Fruit fly (Drosophila melanogaster): ENCODE data around the gene VhaM9.7-a.

VhaM9.7-a gene

DNA sequence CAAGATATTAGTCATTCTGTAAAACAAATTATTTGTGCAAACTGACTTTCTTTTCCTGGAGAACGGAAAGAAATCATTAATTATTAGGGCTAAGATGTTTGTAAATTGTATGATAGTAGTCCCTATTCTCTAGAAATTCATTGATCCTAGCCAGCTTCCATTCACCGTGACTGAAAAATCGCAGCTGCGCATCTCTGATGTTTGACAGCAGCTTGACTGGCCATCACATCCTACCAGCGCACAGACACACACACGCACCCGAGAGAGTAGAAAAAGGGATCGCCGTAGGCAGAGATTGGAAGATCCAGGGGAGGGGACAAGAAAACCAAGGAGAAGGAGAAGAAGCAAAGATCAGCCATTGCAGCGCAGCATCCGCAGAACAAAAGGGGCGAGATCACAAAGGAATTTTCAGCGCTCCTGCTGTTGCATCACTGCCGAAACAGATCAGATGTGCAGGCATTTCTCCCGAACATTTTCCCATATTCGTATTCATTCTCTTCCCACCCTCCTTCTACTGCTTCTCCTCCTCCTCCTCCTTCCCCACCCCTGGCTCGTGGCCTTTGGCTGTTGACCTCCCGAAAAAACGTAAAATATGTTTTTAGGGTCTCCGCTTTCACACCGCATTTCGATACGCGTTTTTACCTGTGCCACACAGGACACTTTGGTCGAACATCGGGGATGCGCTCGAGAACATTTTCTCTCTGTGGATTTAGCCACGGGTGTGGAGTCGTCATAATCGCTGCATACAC lies 9.5 kb upstream of the VhaM9.7-a start:
- TF ChIP-seq CG6792 (GFP tag; optimal IDR thresholded peaks at IDR 0.05) (peak; percentile 50), Sox102F (GFP tag; optimal IDR thresholded peaks at IDR 0.05) (no peak), Eip93F (GFP tag; optimal IDR thresholded peaks at IDR 0.05) (no peak), dac (GFP tag; optimal IDR thresholded peaks at IDR 0.05) (no peak), CG6163 (GFP tag; IDR thresholded peaks at IDR 0.05) (peak; percentile 33; the same call in 1 of the 3 replicates), CG3919 (GFP tag; optimal IDR thresholded peaks at IDR 0.05) (peak; percentile 25), svp (GFP tag) (peak; percentile 95), CG10631 (GFP tag; optimal IDR thresholded peaks at IDR 0.05) (peak; percentile 30), Hr39 (GFP tag; optimal IDR thresholded peaks at IDR 0.05) (peak; percentile 23), spab (GFP tag; optimal IDR thresholded peaks at IDR 0.05) (peak; percentile 16), Ets21C (GFP tag; optimal IDR thresholded peaks at IDR 0.05) (peak; percentile 9), CG8319 (GFP tag; optimal IDR thresholded peaks at IDR 0.05) (peak; percentile 21), acj6 (GFP tag; optimal IDR thresholded peaks at IDR 0.05) (peak; percentile 9), vri (GFP tag; optimal IDR thresholded peaks at IDR 0.05) (peak; percentile 69), CG3032 (tag; optimal IDR thresholded peaks at IDR 0.05) (no peak), fd59A (GFP tag; optimal IDR thresholded peaks at IDR 0.05) (peak; percentile 25), net (GFP tag; optimal IDR thresholded peaks at IDR 0.05) (peak; percentile 30), ss (GFP tag; optimal IDR thresholded peaks at IDR 0.05) (peak in 1 of 2 experiments; percentile 6), Ets96B (tag; optimal IDR thresholded peaks at IDR 0.05) (peak; percentile 0), Eip78C (GFP tag) (peak; percentile 72), dsx (GFP tag; optimal IDR thresholded peaks at IDR 0.05; ENCODE audit: poor library complexity, severe bottlenecking) (no peak), CG32006 (GFP tag; optimal IDR thresholded peaks at IDR 0.05) (peak; percentile 33), Sox14 (GFP tag; optimal IDR thresholded peaks at IDR 0.05) (peak; percentile 53)

DNA sequence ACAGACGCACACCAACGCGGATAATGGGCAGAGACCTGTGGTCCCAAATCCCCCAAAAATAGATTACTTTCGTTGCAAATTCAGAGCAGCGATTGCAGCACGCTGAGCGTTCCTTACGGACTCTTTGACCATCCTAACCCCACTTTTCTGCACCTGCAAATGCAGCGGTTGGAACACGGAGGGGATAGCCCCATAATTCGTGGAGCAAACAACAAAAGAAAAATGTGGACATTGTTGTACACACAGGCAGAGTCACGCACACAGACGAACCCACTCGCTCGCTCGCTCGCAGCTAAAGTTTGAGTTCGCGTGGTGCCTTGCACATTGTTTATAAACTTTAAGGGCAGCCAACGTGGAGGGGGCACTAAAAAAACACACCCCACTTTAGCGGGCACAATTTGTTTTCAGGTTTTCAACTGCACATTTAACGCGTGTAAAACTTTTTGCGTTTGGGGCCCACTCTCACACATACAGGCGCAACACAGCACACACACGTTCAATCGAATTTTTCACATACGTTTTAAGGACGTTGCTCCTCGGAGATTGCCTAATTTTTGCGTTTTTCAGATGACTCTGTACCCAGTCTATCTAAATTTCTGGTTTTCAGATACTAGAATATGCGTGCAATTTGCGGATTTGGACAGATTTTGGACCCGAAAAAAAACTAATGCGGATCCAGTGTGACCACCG lies 8.7 kb upstream of the VhaM9.7-a start:
- no peak for TF ChIP-seq Hr38 (GFP tag; optimal IDR thresholded peaks at IDR 0.05)
- TF ChIP-seq vri (GFP tag; optimal IDR thresholded peaks at IDR 0.05) = no peak
- TF ChIP-seq Eip78C (GFP tag) = peak; percentile 44
- TF ChIP-seq dsx (GFP tag; optimal IDR thresholded peaks at IDR 0.05; ENCODE audit: poor library complexity, severe bottlenecking) = peak; percentile 66
- peak; percentile 73 for TF ChIP-seq fkh (GFP tag; optimal IDR thresholded peaks at IDR 0.05)
- TF ChIP-seq Sox14 (GFP tag; optimal IDR thresholded peaks at IDR 0.05) = peak; percentile 38
- peak; percentile 92 for TF ChIP-seq svp (GFP tag)

DNA sequence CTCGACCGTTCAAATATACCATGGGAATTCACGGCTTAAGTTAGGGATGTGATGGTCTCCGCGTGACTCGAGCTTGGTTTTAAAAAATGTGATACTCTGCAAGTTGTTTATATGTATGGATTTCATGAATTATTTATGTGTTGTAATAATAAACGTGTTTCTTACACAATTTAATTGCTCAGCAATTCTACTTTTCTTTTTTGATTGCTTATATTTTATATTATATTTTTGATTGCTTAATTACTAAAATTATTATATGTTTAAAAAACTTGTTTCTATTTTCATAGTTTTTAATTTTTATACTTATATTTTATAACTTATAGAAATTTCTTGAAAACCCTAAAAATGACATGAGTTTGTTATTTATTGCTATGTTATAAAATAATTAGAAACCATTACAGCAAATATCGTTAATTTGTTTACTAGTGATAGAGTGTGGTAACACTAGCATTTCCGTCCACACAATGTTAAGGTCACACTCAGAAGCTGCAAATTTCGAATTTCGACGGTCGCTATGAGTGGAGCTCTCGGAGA lies 8.1 kb upstream of the VhaM9.7-a start, which contains the start of the genes ago and CG1265:
ago (minus strand) TSS at position 6 of the 534 bp plus-strand sequence.
CG1265 (plus strand) TSS at position 476 of the 534 bp plus-strand sequence.
- no peak for TF ChIP-seq Eip93F (GFP tag; optimal IDR thresholded peaks at IDR 0.05)
- no peak for TF ChIP-seq CG10669 (GFP tag; optimal IDR thresholded peaks at IDR 0.05)
- peak; percentile 28 for TF ChIP-seq Ets96B (tag; optimal IDR thresholded peaks at IDR 0.05)
- peak; percentile 0 for TF ChIP-seq CG11762 (GFP tag; optimal IDR thresholded peaks at IDR 0.05; ENCODE audit: insufficient read depth)
- TF ChIP-seq CG31627 (GFP tag; optimal IDR thresholded peaks at IDR 0.05) = peak; percentile 37
- TF ChIP-seq ss (GFP tag; optimal IDR thresholded peaks at IDR 0.05) = peak in 1 of 2 experiments; percentile 10
- TF ChIP-seq CG6276 (GFP tag; optimal IDR thresholded peaks at IDR 0.05) = no peak
- TF ChIP-seq CG34406 (GFP tag; optimal IDR thresholded peaks at IDR 0.05) = peak; percentile 40
- peak; percentile 4 for TF ChIP-seq CG11902 (GFP tag; optimal IDR thresholded peaks at IDR 0.05)
- no peak for TF ChIP-seq CG16779 (tag; optimal IDR thresholded peaks at IDR 0.05)
- peak; percentile 51 for TF ChIP-seq lz (GFP tag; optimal IDR thresholded peaks at IDR 0.05)
- peak; percentile 20 for TF ChIP-seq Met (GFP tag; optimal IDR thresholded peaks at IDR 0.05)
- peak; percentile 21 for TF ChIP-seq pdm3 (GFP tag; optimal IDR thresholded peaks at IDR 0.05)
- peak; percentile 48 for TF ChIP-seq CG32006 (GFP tag; optimal IDR thresholded peaks at IDR 0.05)
- no peak for TF ChIP-seq svp (GFP tag)
- peak; percentile 18 for TF ChIP-seq cyc (GFP tag; optimal IDR thresholded peaks at IDR 0.05)
- peak; percentile 39 for TF ChIP-seq achi (GFP tag; optimal IDR thresholded peaks at IDR 0.05)
- no peak for TF ChIP-seq Smox (GFP tag; optimal IDR thresholded peaks at IDR 0.05)
- TF ChIP-seq CG6808 (GFP tag; optimal IDR thresholded peaks at IDR 0.05) = peak; percentile 1
- TF ChIP-seq acj6 (GFP tag; optimal IDR thresholded peaks at IDR 0.05) = peak; percentile 42
- TF ChIP-seq Eip75B (GFP tag; optimal IDR thresholded peaks at IDR 0.05) = peak; percentile 23
- no peak for TF ChIP-seq fd85E (GFP tag; optimal IDR thresholded peaks at IDR 0.05)
- TF ChIP-seq CG3032 (tag; optimal IDR thresholded peaks at IDR 0.05) = peak; percentile 67
- peak; percentile 61 for TF ChIP-seq CG10631 (GFP tag; optimal IDR thresholded peaks at IDR 0.05)
- TF ChIP-seq eg (GFP tag; IDR thresholded peaks at IDR 0.05) = no peak
- TF ChIP-seq CG11294 (GFP tag; IDR thresholded peaks at IDR 0.05) = no peak
- TF ChIP-seq vri (GFP tag; optimal IDR thresholded peaks at IDR 0.05) = no peak
- TF ChIP-seq topi (GFP tag; optimal IDR thresholded peaks at IDR 0.05) = no peak
- peak; percentile 63 for TF ChIP-seq Eip78C (GFP tag)

Data from whole organism, prepupa.